Worm (Caenorhabditis elegans) whole organism, midembryonic: ENCODE measurements around the gene W09D10.4.

Source experiments
- T22C8.4 ChIP-seq: fragments of 200-800 bp; sonication (Bioruptor generic); IDR thresholded peaks from 2 replicates; pipeline ENCODE4 v1.3.6; 2022; ENCODE audit warnings: missing genetic modification characterization, missing compliant biosample characterization
- cog-1 ChIP-seq: sonication (generic microtip); optimal IDR thresholded peaks from 2 replicates; lab custom pipeline; 2016; ENCODE audit warnings: missing genetic modification characterization, missing compliant biosample characterization
- flt-1 ChIP-seq: fragments of 200-800 bp; sonication (Bioruptor generic); IDR thresholded peaks from 2 replicates; pipeline ENCODE4 v1.3.6; 2022; ENCODE audit warnings: missing genetic modification characterization, missing compliant biosample characterization
- klf-2 ChIP-seq: fragments of 200-800 bp; sonication (Bioruptor generic); conservative IDR thresholded peaks from 2 replicates; pipeline ENCODE4 v1.3.6; 2022; ENCODE audit warnings: missing genetic modification reagents, missing genetic modification characterization, missing compliant biosample characterization
- med-1 ChIP-seq: sonication (generic microtip); optimal IDR thresholded peaks from 2 replicates; lab custom pipeline; 2017; ENCODE audit warnings: missing genetic modification characterization, mild to moderate bottlenecking, missing compliant biosample characterization, antibody characterized with exemption, missing genetic modification reagents; ENCODE audit not compliant: insufficient read depth
- ref-1 ChIP-seq: fragments of 200-800 bp; sonication (Bioruptor generic); conservative IDR thresholded peaks from 2 replicates; pipeline ENCODE4 v1.3.6; 2022; ENCODE audit warnings: missing genetic modification reagents, missing genetic modification characterization, missing compliant biosample characterization
- tab-1 ChIP-seq: fragments of 200-800 bp; sonication (Bioruptor generic); IDR thresholded peaks from 2 replicates; pipeline ENCODE4 v1.3.6; 2022; ENCODE audit warnings: missing genetic modification characterization, missing compliant biosample characterization
- ztf-23 ChIP-seq: fragments of 200-800 bp; sonication (Bioruptor generic); IDR thresholded peaks from 2 replicates; pipeline ENCODE4 v1.3.6; 2022; ENCODE audit warnings: missing genetic modification reagents, missing genetic modification characterization, missing compliant biosample characterization
- ztf-29 ChIP-seq: fragments of 200-800 bp; sonication (Bioruptor generic); IDR thresholded peaks from 2 replicates; pipeline ENCODE4 v1.3.6; 2022; ENCODE audit warnings: missing genetic modification reagents, missing genetic modification characterization, missing compliant biosample characterization

The W09D10.4 gene

DNA sequence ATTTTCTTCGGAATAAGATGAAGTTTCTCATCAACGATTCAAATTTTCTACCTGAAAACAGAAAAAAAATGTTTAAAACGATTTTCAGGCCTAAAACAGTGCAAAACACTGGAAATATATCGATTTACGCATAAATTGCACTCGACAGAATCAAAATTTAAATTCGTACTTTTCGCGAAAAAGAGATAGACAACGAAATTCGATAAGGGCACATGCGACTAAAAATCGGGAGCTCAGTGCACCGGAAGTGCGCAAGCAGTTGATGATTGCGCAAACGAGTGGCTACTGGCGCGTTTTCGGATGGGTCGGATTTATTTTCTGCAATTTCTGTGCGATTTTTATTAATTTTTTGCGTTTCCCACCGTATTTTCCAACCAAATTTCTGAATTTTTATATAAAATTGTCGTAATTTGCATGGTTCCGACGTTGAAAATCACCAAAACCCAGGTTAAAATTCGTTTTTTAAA is 9.0 kb downstream of the W09D10.4 start, which contains the start of the genes Y39A1A.21 and Y39A1A.22:
Y39A1A.21 (minus strand) TSS at position 51 of the 467 bp plus-strand sequence.
Y39A1A.22 (minus strand) TSS at position 57 of the 467 bp plus-strand sequence.
- peak; percentile 47; the same call in 1 of the 2 replicates for TF ChIP-seq T22C8.4 (GFP tag; lab: Robert Waterston, UW)
- TF ChIP-seq med-1 = peak; percentile 55
- TF ChIP-seq ztf-29 (GFP tag; lab: Robert Waterston, UW) = 0 out of 2 replicates have a peak, but pooled peaks have one; percentile 15
- peak; percentile 91 for TF ChIP-seq ztf-23
- peak; percentile 79; the same call in 1 of the 2 replicates for TF ChIP-seq flt-1 (GFP tag; lab: Robert Waterston, UW)
- TF ChIP-seq ref-1 (GFP tag; lab: Robert Waterston, UW) = no peak
- TF ChIP-seq tab-1 = 0 out of 2 replicates have a peak, but pooled peaks have one; percentile 21
- TF ChIP-seq cog-1 (tag; lab: Kevin White, UChicago) = no peak
- TF ChIP-seq klf-2 (GFP tag; lab: Robert Waterston, UW) = no peak

DNA sequence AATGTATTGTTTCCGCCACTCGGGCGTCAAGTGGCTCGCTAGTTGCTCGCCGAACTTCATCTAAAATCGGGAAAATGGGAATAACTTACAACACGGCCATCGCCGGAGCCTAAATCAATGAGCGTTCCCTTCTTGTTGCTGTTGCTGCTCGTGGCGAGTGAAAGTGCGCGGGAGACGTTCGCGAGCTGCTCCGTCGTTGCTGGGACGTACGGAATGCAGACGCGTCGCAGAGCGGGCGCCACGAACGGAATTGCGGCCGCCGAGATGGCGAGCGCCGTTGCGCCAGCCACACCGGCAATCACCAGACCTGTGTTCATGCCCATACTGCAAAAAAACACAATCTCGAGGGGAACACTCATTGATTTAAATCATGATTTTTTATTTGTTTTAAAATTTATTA is 9.5 kb downstream of the W09D10.4 start:
- 0 out of 2 replicates have a peak, but pooled peaks have one; percentile 43 for TF ChIP-seq tab-1
- no peak for TF ChIP-seq ref-1 (GFP tag; lab: Robert Waterston, UW)

DNA sequence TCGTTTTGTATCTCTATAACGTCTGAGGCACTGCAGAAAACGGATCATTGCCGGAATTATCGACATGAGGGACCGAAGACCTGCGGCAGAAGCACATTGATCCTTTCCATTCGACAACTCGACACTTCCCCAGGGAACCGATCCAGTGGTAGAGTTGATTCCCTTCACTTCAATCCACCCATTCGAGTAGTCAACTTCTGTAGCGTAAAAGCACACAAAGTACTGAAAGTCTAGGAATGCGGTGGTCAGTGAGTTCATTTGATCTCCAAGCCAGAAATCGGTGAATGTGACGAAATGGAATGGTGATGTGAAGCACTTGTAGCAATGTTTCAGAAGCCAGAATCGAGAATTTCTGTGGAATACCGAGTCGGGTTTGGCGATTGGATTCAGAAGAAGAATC is 11.5 kb downstream of the W09D10.4 start:
- TF ChIP-seq klf-2 (GFP tag; lab: Robert Waterston, UW) (no peak), T22C8.4 (GFP tag; lab: Robert Waterston, UW) (no peak), ztf-29 (GFP tag; lab: Robert Waterston, UW) (no peak), cog-1 (tag; lab: Kevin White, UChicago) (no peak), flt-1 (GFP tag; lab: Robert Waterston, UW) (no peak), ztf-23 (no peak), med-1 (no peak), tab-1 (no peak), ref-1 (GFP tag; lab: Robert Waterston, UW) (no peak)

DNA sequence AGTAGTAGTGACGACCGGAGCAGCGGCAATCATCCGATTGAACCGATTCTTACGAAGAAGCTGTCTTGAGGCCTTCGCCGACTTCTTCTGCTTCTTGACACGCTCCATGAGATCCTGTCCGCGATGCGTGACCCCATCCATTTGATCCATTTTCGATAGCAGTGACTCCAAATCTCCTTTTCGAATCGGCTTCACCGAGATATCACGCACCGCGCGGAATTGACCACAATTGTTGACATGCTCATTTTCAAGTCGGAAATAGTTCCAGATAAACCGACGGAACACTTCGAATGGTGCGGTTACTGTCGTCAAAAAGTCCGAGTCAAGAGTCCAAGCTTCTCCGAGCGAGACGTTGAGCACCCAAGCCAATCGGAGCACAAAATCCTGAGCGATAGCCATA is 12.2 kb downstream of the W09D10.4 start:
- TF ChIP-seq cog-1 (tag; lab: Kevin White, UChicago) (no peak), flt-1 (GFP tag; lab: Robert Waterston, UW) (no peak), T22C8.4 (GFP tag; lab: Robert Waterston, UW) (no peak), ref-1 (GFP tag; lab: Robert Waterston, UW) (no peak), tab-1 (no peak), med-1 (no peak), ztf-23 (no peak), ztf-29 (GFP tag; lab: Robert Waterston, UW) (no peak), klf-2 (GFP tag; lab: Robert Waterston, UW) (no peak)

DNA sequence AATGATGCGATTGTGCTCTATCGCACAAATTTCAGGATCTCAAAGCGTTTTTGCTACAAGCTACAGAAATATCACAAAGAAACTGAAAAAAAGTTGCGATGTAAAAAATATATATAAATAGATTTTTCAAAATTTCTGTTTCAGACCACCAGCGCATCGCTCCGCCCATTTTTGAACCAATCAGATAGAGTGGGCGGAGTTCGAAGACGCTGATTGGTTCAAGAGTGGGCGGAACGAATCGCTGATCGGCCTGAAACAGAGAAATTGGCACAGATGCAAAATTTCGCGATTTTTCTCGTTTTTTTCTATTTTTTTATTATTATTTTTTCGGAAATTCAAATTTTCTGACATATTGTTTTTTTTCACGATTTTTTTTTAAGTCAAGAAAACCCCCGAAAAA is 13.2 kb downstream of the W09D10.4 start:
- TF ChIP-seq klf-2 (GFP tag; lab: Robert Waterston, UW) = no peak
- no peak for TF ChIP-seq T22C8.4 (GFP tag; lab: Robert Waterston, UW)
- TF ChIP-seq cog-1 (tag; lab: Kevin White, UChicago) = no peak

DNA sequence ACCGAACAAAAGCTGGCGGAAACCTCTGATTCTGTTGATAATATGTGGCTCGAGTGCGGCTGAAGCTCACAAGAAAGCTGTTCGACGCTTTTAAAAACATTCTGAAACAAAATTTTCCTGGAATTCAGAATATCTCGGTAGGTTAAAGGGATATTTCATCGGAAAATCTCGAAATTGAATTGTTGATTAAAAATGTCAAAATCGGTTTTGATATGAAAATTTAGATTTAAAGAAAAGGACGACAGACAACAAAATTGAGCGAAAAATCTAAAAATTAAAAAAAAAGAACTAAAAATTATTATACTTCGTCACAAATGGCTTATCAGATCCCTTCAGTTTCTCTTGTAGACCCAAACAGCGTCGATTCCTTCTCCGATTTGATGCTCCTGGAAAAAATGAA is 15.5 kb downstream of the W09D10.4 start, which contains the start of gene Y39A1A.20:
Y39A1A.20 (minus strand) TSS at position 101 of the 400 bp plus-strand sequence.
- TF ChIP-seq ztf-29 (GFP tag; lab: Robert Waterston, UW) = no peak
- no peak for TF ChIP-seq klf-2 (GFP tag; lab: Robert Waterston, UW)
- TF ChIP-seq med-1 = no peak
- no peak for TF ChIP-seq ztf-23
- TF ChIP-seq tab-1 = no peak
- no peak for TF ChIP-seq ref-1 (GFP tag; lab: Robert Waterston, UW)
- TF ChIP-seq T22C8.4 (GFP tag; lab: Robert Waterston, UW) = no peak
- TF ChIP-seq cog-1 (tag; lab: Kevin White, UChicago) = no peak
- TF ChIP-seq flt-1 (GFP tag; lab: Robert Waterston, UW) = no peak

DNA sequence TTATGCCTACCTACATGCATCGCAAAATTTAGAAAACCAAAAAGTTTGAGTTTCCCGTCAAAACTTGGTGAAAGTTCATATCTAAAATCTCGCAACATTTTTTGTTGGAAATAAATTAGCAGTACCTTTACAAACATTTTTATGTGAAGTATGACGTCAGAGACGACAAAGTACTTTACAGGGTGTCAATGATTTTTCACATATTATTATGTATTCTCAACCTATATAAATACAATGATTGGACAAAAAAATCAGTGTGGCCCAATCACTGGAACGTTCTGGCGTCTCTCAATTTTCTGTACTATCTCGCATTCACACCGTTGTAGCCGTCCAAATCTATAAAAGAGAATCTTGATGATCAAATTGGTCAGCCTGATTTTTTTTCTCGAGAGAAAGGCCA is 21.7 kb downstream of the W09D10.4 start, which contains the start of the genes Y39A1A.18 and fmo-3:
Y39A1A.18 (minus strand) TSS at position 192 of the 400 bp plus-strand sequence.
fmo-3 (plus strand) TSS at position 388 of the 400 bp plus-strand sequence.
- no peak for TF ChIP-seq ztf-29 (GFP tag; lab: Robert Waterston, UW)
- TF ChIP-seq ztf-23 = no peak
- no peak for TF ChIP-seq flt-1 (GFP tag; lab: Robert Waterston, UW)
- no peak for TF ChIP-seq med-1
- TF ChIP-seq klf-2 (GFP tag; lab: Robert Waterston, UW) = no peak
- no peak for TF ChIP-seq cog-1 (tag; lab: Kevin White, UChicago)
- no peak for TF ChIP-seq T22C8.4 (GFP tag; lab: Robert Waterston, UW)
- no peak for TF ChIP-seq ref-1 (GFP tag; lab: Robert Waterston, UW)
- TF ChIP-seq tab-1 = no peak

DNA sequence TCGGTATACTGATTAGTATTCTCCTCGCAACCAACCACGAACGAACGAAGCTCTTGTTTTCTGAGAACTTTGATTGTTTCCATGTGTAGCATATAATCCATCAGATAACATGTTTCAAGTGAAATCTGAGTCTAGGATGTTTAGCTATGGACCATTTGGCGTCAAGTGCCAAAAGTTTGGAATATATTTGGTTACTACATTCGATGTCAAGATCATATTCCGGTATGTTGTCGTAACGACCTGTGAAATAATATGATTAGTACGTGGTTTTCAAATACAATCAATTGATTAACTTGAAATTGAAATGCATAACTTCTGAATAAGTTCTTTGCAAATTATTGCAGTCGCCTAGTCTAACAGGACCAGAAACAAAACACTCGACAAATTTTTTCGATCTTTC is 25.0 kb downstream of the W09D10.4 start, which contains the start of gene Y39A1A.17:
Y39A1A.17 (minus strand) TSS at position 101 of the 400 bp plus-strand sequence.
- TF ChIP-seq tab-1 (no peak), ref-1 (GFP tag; lab: Robert Waterston, UW) (no peak), klf-2 (GFP tag; lab: Robert Waterston, UW) (no peak), med-1 (no peak), flt-1 (GFP tag; lab: Robert Waterston, UW) (no peak)

DNA sequence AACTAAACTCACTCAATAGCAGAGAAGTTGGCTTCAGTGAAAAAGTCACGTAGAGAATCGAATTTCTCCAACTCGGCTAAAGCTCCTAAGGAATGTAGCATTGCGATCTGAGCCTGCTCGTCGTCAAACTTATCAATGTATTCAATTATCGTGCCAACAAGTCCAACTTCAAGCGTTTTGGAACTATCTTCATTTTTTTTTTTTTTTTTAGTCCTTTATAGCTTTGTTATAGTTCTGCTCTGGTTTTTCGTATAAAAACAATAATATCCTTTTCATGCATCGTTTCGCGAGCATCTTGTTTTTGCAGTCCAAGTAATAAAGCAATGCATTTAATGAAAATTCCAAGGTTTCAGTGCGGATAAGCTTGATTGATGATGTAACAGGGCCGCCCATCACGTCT is 26.9 kb downstream of the W09D10.4 start, which contains the start of gene Y39A1A.31:
Y39A1A.31 (minus strand) TSS at position 101 of the 400 bp plus-strand sequence.
- TF ChIP-seq klf-2 (GFP tag; lab: Robert Waterston, UW) = no peak
- no peak for TF ChIP-seq ref-1 (GFP tag; lab: Robert Waterston, UW)
- TF ChIP-seq T22C8.4 (GFP tag; lab: Robert Waterston, UW) = no peak
- TF ChIP-seq ztf-29 (GFP tag; lab: Robert Waterston, UW) = no peak
- TF ChIP-seq flt-1 (GFP tag; lab: Robert Waterston, UW) = no peak
- no peak for TF ChIP-seq ztf-23
- no peak for TF ChIP-seq med-1
- no peak for TF ChIP-seq tab-1
- TF ChIP-seq cog-1 (tag; lab: Kevin White, UChicago) = no peak

DNA sequence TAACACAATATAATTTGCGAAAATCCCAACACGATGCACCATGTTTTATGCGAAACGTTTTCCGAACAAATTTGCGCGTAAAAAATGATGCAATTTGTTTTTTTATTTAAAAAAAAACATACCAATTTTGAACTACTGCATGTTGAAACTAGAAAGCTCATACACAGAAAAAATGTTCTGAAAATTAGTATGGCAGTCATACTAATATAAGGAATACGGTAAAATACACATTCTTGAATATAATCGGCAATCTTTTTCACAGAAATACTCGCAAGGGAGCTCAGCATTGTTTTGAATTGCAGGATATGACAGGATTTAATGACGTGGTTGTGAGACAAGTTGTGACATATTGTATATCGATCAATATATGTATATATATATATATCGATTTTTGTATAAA is 37.0 kb downstream of the W09D10.4 start, which contains the start of gene Y39A1A.16:
Y39A1A.16 (plus strand) TSS at position 301 of the 400 bp plus-strand sequence.
- TF ChIP-seq cog-1 (tag; lab: Kevin White, UChicago) (no peak), ztf-23 (no peak)
